Worm (Caenorhabditis elegans) whole organism, mixed stage, embryonic: ENCODE data around the gene ani-2.

Experiments used
- M03D4.4 ChIP-seq: sonication (generic microtip); optimal IDR thresholded peaks from 2 replicates; lab custom pipeline; 2017; ENCODE audit warnings: mild to moderate bottlenecking, missing genetic modification characterization, missing compliant biosample characterization
- lin-13 ChIP-seq: fragments of 150-350 bp; optimal IDR thresholded peaks from 2 replicates; lab custom pipeline; 2014; ENCODE audit warnings: missing biosample characterization, missing genetic modification characterization
- lsy-2 ChIP-seq: fragments of 150-350 bp; optimal IDR thresholded peaks from 2 replicates; lab custom pipeline; 2014; ENCODE audit warnings: missing biosample characterization, missing genetic modification characterization
- mab-5 ChIP-seq: fragments of 150-350 bp; optimal IDR thresholded peaks from 2 replicates; lab custom pipeline; 2014; ENCODE audit warnings: missing biosample characterization, missing genetic modification characterization
- mep-1 ChIP-seq: fragments of 150-350 bp; optimal IDR thresholded peaks from 2 replicates; lab custom pipeline; 2017; ENCODE audit warnings: missing biosample characterization, missing genetic modification reagents, missing genetic modification characterization, inconsistent platforms
- nhr-237 ChIP-seq: fragments of 150-350 bp; optimal IDR thresholded peaks from 2 replicates; lab custom pipeline; 2014; ENCODE audit warnings: missing biosample characterization, missing genetic modification characterization
- pha-4 ChIP-seq: fragments of 150-350 bp; optimal IDR thresholded peaks from 2 replicates; lab custom pipeline; 2018; ENCODE audit warnings: missing biosample characterization, missing genetic modification reagents, missing genetic modification characterization
- snpc-4 ChIP-seq: fragments of 150-350 bp; optimal IDR thresholded peaks from 2 replicates; lab custom pipeline; 2014; ENCODE audit warnings: missing biosample characterization, missing genetic modification characterization
- unc-62 ChIP-seq: fragments of 150-350 bp; optimal IDR thresholded peaks from 2 replicates; lab custom pipeline; 2014; ENCODE audit warnings: missing biosample characterization, missing genetic modification reagents, missing genetic modification characterization

DNA sequence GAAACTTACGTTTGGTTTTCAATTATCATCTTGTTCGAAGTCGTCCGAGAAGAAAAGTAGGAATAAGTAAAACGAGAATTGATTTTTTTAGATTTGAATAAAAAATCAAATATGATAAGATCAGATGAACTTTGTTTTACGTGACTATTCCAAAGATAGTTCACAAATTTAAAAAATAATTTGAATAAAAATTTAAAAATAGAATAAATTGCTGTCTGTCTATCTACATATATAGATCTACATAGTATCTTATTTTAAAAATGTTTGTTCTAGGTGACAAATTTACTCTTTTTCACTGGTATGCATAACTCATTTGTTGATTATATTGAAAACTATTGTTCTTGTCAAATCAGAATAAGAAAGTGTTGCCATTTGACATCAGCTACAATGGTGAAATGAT is 22.8 kb upstream of the ani-2 start, which contains the start of gene F58F12.2:
- TF ChIP-seq lsy-2 (tag; lab: Kevin White, UChicago) (no peak), mab-5 (tag; lab: Kevin White, UChicago) (no peak), unc-62 (GFP tag; lab: Kevin White, UChicago) (no peak), snpc-4 (no peak), mep-1 (tag; lab: Kevin White, UChicago) (no peak), pha-4 (tag; lab: Kevin White, UChicago) (no peak), lin-13 (tag; lab: Kevin White, UChicago) (no peak), nhr-237 (tag; lab: Kevin White, UChicago) (no peak), M03D4.4 (tag; lab: Kevin White, UChicago) (no peak)
